Worm (Caenorhabditis elegans): Measurements from ENCODE around the gene H03E18.2.
A peak's percentile ranks its signal among the peaks of the same experiment; 100 is the strongest.

- TF ChIP-seq unc-55 (GFP tag; optimal IDR thresholded peaks at IDR 0.05) (no peak), C08G9.2 (tag; optimal IDR thresholded peaks at IDR 0.05) (no peak), dve-1 (tag; optimal IDR thresholded peaks at IDR 0.05) (no peak), ztf-16 (tag; optimal IDR thresholded peaks at IDR 0.05) (no peak), fkh-10 (GFP tag; optimal IDR thresholded peaks at IDR 0.05) (no peak), pha-4 (tag; optimal IDR thresholded peaks at IDR 0.05) (no peak), nhr-11 (tag; optimal IDR thresholded peaks at IDR 0.05) (no peak), lim-6 (tag; optimal IDR thresholded peaks at IDR 0.05) (no peak), ceh-31 (tag; optimal IDR thresholded peaks at IDR 0.05) (no peak), nhr-232 (tag; optimal IDR thresholded peaks at IDR 0.05) (no peak), nfya-1 (tag; optimal IDR thresholded peaks at IDR 0.05) (no peak), hlh-30 (tag; optimal IDR thresholded peaks at IDR 0.05; ENCODE audit: insufficient read depth) (no peak), elt-2 (tag; optimal IDR thresholded peaks at IDR 0.05) (peak; percentile 55), ceh-9 (tag; optimal IDR thresholded peaks at IDR 0.05) (no peak)
Observed at ce11 chrX:8492750-8493149, 27.6 kb downstream of the H03E18.2 start.
